Worm (Caenorhabditis elegans): ENCODE measurements around the gene vps-24.
A peak's percentile ranks its signal among the peaks of the same experiment; 100 is the strongest.

The vps-24 gene

DNA sequence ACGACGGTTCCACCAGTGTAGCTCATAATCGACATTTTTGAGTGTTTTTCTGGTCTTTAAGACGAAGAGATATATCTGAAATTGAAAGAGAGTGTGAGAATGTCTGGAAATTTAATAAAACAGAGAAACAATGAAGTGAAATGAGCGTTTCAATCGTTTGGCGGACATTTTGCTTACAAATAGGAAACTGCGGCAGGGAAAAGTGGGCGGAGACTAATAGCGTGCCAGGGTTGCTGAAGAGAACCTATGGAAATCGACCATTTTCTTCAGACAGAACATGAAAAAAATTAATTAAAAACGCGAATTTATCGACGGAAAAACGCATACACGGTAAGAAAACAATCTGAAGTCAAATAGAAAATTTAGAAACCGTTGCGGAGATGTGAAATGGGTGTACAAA lies 38.4 kb upstream of the vps-24 start, which contains the start of gene pbs-3 (continued):
- no peak for TF ChIP-seq daf-16 (GFP tag; optimal IDR thresholded peaks at IDR 0.05)
- peak; percentile 35 for TF ChIP-seq daf-16 (tag; optimal IDR thresholded peaks at IDR 0.05)
- TF ChIP-seq mxl-2 (GFP tag; conservative IDR thresholded peaks at IDR 0.05): no peak
- TF ChIP-seq set-16 (GFP tag; IDR thresholded peaks at IDR 0.05): no peak
- TF ChIP-seq zfp-2 (tag; optimal IDR thresholded peaks at IDR 0.05): no peak
- 0 out of 2 replicates have a peak, but pooled peaks have one; percentile 19 for TF ChIP-seq Y48G9A.11 (GFP tag; IDR thresholded peaks at IDR 0.05)
- TF ChIP-seq F37D6.2 (tag; optimal IDR thresholded peaks at IDR 0.05): no peak
- no peak; the same call in 1 of the 2 replicates for TF ChIP-seq dmd-6 (GFP tag; IDR thresholded peaks at IDR 0.05)
- TF ChIP-seq ceh-28 (tag; optimal IDR thresholded peaks at IDR 0.05): no peak
- peak; percentile 2 for TF ChIP-seq rbr-2 (tag; optimal IDR thresholded peaks at IDR 0.05)
- no peak for TF ChIP-seq ZK337.2 (GFP tag; IDR thresholded peaks at IDR 0.05)
- no peak for TF ChIP-seq skn-1 (tag; optimal IDR thresholded peaks at IDR 0.05)
- TF ChIP-seq aly-2 (tag; optimal IDR thresholded peaks at IDR 0.05): no peak
- TF ChIP-seq mdt-29 (GFP tag; IDR thresholded peaks at IDR 0.05): no peak
- no peak for TF ChIP-seq jun-1 (tag; optimal IDR thresholded peaks at IDR 0.05)
- TF ChIP-seq nhr-6 (tag; optimal IDR thresholded peaks at IDR 0.05): peak; percentile 82
- peak; percentile 54; the same call in 1 of the 2 replicates for TF ChIP-seq vab-7 (GFP tag; IDR thresholded peaks at IDR 0.05)
- TF ChIP-seq daf-12 (tag; optimal IDR thresholded peaks at IDR 0.05): no peak
- no peak for TF ChIP-seq T20F7.1 (GFP tag; optimal IDR thresholded peaks at IDR 0.05)
- TF ChIP-seq unc-130 (GFP tag; optimal IDR thresholded peaks at IDR 0.05): peak; percentile 83
- no peak for TF ChIP-seq daf-8 (GFP tag; IDR thresholded peaks at IDR 0.05)
- no peak for TF ChIP-seq lim-7 (GFP tag; IDR thresholded peaks at IDR 0.05)
- TF ChIP-seq spr-3 (GFP tag; optimal IDR thresholded peaks at IDR 0.05): no peak
- no peak for TF ChIP-seq aha-1 (tag)
- no peak for TF ChIP-seq ceh-20 (GFP tag; IDR thresholded peaks at IDR 0.05)
- TF ChIP-seq hlh-11 (tag; optimal IDR thresholded peaks at IDR 0.05): peak; percentile 35
- TF ChIP-seq zip-2 (tag; optimal IDR thresholded peaks at IDR 0.05): no peak
- no peak for TF ChIP-seq R02D3.7 (tag; optimal IDR thresholded peaks at IDR 0.05)
- TF ChIP-seq unc-62 (GFP tag; optimal IDR thresholded peaks at IDR 0.05 in 1 of 2): peak in 1 of 2 experiments; percentile 82
- TF ChIP-seq unc-62 (tag; optimal IDR thresholded peaks at IDR 0.05): no peak
- TF ChIP-seq zip-11 (GFP tag; IDR thresholded peaks at IDR 0.05): no peak
- TF ChIP-seq nhr-76 (tag; optimal IDR thresholded peaks at IDR 0.05): no peak
- peak; percentile 77 for TF ChIP-seq lin-38 (GFP tag; IDR thresholded peaks at IDR 0.05)
- peak in 1 of 2 experiments; percentile 5 for TF ChIP-seq mdl-1 (tag; optimal IDR thresholded peaks at IDR 0.05)
- no peak for TF ChIP-seq ceh-82 (tag; optimal IDR thresholded peaks at IDR 0.05)
- no peak for TF ChIP-seq sdz-12 (GFP tag; optimal IDR thresholded peaks at IDR 0.05)
- TF ChIP-seq F49E8.2 (tag; optimal IDR thresholded peaks at IDR 0.05; ENCODE audit: borderline replicate concordance): no peak
- no peak for TF ChIP-seq egl-43 (GFP tag; IDR thresholded peaks at IDR 0.05)
- no peak for TF ChIP-seq fos-1 (tag; optimal IDR thresholded peaks at IDR 0.05)
- peak; percentile 43; the same call in 1 of the 2 replicates for TF ChIP-seq hmg-1.1 (GFP tag; IDR thresholded peaks at IDR 0.05)
- TF ChIP-seq nhr-11 (tag; optimal IDR thresholded peaks at IDR 0.05): peak; percentile 50
- TF ChIP-seq nhr-42 (GFP tag; IDR thresholded peaks at IDR 0.05): no peak
- TF ChIP-seq ztf-11 (tag; optimal IDR thresholded peaks at IDR 0.05): no peak
- no peak for TF ChIP-seq lin-29 (GFP tag; IDR thresholded peaks at IDR 0.05)
- peak in 1 of 2 experiments; percentile 68 for TF ChIP-seq hif-1 (tag; optimal IDR thresholded peaks at IDR 0.05)
- TF ChIP-seq lin-15B (tag; optimal IDR thresholded peaks at IDR 0.05): no peak
- no peak for TF ChIP-seq arid-1 (GFP tag; conservative IDR thresholded peaks at IDR 0.05)
- TF ChIP-seq fkh-10 (GFP tag; optimal IDR thresholded peaks at IDR 0.05): no peak
- TF ChIP-seq F10B5.3 (tag; optimal IDR thresholded peaks at IDR 0.05): no peak
- peak; percentile 77 for TF ChIP-seq mep-1 (tag; optimal IDR thresholded peaks at IDR 0.05)
- no peak for TF ChIP-seq F26F4.8 (GFP tag; conservative IDR thresholded peaks at IDR 0.05)
- no peak for TF ChIP-seq Y105C5A.15 (GFP tag; IDR thresholded peaks at IDR 0.05)
- TF ChIP-seq lin-39 (tag; optimal IDR thresholded peaks at IDR 0.05): no peak
- peak in 1 of 2 experiments; percentile 81 for TF ChIP-seq lsy-2 (tag; optimal IDR thresholded peaks at IDR 0.05)
